Worm (Caenorhabditis elegans): ENCODE results near the gene Y45F10B.12.
"Not testable (repeated sequence)": the region's sequence is repeated elsewhere in the genome, so short reads cannot be mapped to it uniquely, and the experiment has no call there.

ce11 chrIV:13597813-13598212, 10.5 kb downstream of the Y45F10B.12 start, which contains the start of gene Y45F10B.9:
- not testable (repeated sequence) for TF ChIP-seq cebp-2, bed-2 (GFP tag; IDR thresholded peaks at IDR 0.05)

Data from whole organism, young adult.